Fruit fly (Drosophila melanogaster) Kc167 (cell line): ENCODE results near the gene lva.

Experiments
- insv ChIP-seq: fragments of >200 bp; optimal IDR thresholded peaks from 3 replicates; lab custom pipeline; 2018; ENCODE audit warnings: missing external identifiers
- ttk ChIP-seq: sonication (Bioruptor generic); optimal IDR thresholded peaks from 2 replicates; lab custom pipeline; 2017; ENCODE audit warnings: missing external identifiers

- TF ChIP-seq ttk (lab: Kevin White, UChicago) (no peak), insv (lab: Kevin White, UChicago) (no peak)
These were observed 45.1 kb upstream of the lva start for dm6 chrX:4010179-4010578.
